Worm (Caenorhabditis elegans) whole organism, midembryonic: ENCODE measurements around the gene F28B12.1.

Source experiments
- T22C8.4 ChIP-seq: fragments of 200-800 bp; sonication (Bioruptor generic); IDR thresholded peaks from 2 replicates; pipeline ENCODE4 v1.3.6; 2022; ENCODE audit warnings: missing genetic modification characterization, missing compliant biosample characterization
- cog-1 ChIP-seq: sonication (generic microtip); optimal IDR thresholded peaks from 2 replicates; lab custom pipeline; 2016; ENCODE audit warnings: missing genetic modification characterization, missing compliant biosample characterization
- flt-1 ChIP-seq: fragments of 200-800 bp; sonication (Bioruptor generic); IDR thresholded peaks from 2 replicates; pipeline ENCODE4 v1.3.6; 2022; ENCODE audit warnings: missing genetic modification characterization, missing compliant biosample characterization
- klf-2 ChIP-seq: fragments of 200-800 bp; sonication (Bioruptor generic); conservative IDR thresholded peaks from 2 replicates; pipeline ENCODE4 v1.3.6; 2022; ENCODE audit warnings: missing genetic modification reagents, missing genetic modification characterization, missing compliant biosample characterization
- med-1 ChIP-seq: sonication (generic microtip); optimal IDR thresholded peaks from 2 replicates; lab custom pipeline; 2017; ENCODE audit warnings: missing genetic modification characterization, mild to moderate bottlenecking, missing compliant biosample characterization, antibody characterized with exemption, missing genetic modification reagents; ENCODE audit not compliant: insufficient read depth
- ref-1 ChIP-seq: fragments of 200-800 bp; sonication (Bioruptor generic); conservative IDR thresholded peaks from 2 replicates; pipeline ENCODE4 v1.3.6; 2022; ENCODE audit warnings: missing genetic modification reagents, missing genetic modification characterization, missing compliant biosample characterization
- tab-1 ChIP-seq: fragments of 200-800 bp; sonication (Bioruptor generic); IDR thresholded peaks from 2 replicates; pipeline ENCODE4 v1.3.6; 2022; ENCODE audit warnings: missing genetic modification characterization, missing compliant biosample characterization
- ztf-23 ChIP-seq: fragments of 200-800 bp; sonication (Bioruptor generic); IDR thresholded peaks from 2 replicates; pipeline ENCODE4 v1.3.6; 2022; ENCODE audit warnings: missing genetic modification reagents, missing genetic modification characterization, missing compliant biosample characterization
- ztf-29 ChIP-seq: fragments of 200-800 bp; sonication (Bioruptor generic); IDR thresholded peaks from 2 replicates; pipeline ENCODE4 v1.3.6; 2022; ENCODE audit warnings: missing genetic modification reagents, missing genetic modification characterization, missing compliant biosample characterization

The F28B12.1 gene

DNA sequence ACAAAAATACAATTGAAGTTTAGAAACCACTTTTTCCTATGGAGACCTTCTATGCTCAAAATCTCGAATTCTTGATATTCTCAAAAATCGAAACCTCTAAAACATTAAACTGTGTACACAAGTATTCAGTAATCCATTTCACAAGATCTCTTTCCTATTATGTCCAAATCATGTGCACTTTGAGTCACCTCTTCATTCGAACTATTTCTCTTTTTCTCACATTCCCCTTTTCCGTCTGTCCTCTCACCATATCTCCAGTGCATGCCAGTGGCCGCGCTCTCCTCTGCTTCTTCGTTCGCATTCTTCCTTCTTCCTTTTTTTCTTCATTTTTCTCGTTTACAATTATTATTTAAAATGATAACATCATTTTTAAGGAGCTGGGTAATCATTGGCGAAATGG lies at the start of gene F28B12.1:
TSS of gene F28B12.1 (plus strand) at position 335 of the 400 bp plus-strand sequence.
- TF ChIP-seq ztf-23 (GFP tag; lab: Robert Waterston, UW) (0 out of 2 replicates have a peak, but pooled peaks have one; percentile 29), flt-1 (GFP tag; lab: Robert Waterston, UW) (no peak)

DNA sequence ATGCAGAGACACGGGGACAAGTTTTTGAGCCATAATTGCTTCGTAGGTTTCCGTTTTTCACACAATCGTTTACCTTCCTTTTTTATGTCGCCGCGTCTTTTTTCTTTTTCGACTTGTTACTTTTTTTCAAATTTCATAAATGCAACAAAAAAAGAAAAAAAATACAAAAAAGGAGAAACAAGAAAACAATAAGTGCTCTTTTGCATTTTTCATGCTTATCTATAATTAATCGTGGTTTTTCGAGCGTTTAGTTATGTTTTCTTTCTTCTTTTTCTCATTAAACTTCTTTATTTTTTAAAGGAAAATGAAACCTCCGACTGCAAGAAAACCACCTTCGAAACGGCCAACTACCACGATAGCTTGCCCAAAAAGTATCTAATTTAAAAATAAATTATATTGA lies 46.9 kb upstream of the F28B12.1 start, which contains the start of gene F59G1.4:
TSS of gene F59G1.4 (plus strand) at position 301 of the 400 bp plus-strand sequence.
- TF ChIP-seq ztf-23 (GFP tag; lab: Robert Waterston, UW) (no peak), flt-1 (GFP tag; lab: Robert Waterston, UW) (no peak), klf-2 (GFP tag; lab: Robert Waterston, UW) (no peak), ref-1 (GFP tag; lab: Robert Waterston, UW) (no peak), T22C8.4 (GFP tag; lab: Robert Waterston, UW) (no peak), ztf-29 (GFP tag; lab: Robert Waterston, UW) (no peak), med-1 (GFP tag; lab: Kevin White, UChicago) (no peak), cog-1 (no peak), tab-1 (GFP tag; lab: Robert Waterston, UW) (no peak)

DNA sequence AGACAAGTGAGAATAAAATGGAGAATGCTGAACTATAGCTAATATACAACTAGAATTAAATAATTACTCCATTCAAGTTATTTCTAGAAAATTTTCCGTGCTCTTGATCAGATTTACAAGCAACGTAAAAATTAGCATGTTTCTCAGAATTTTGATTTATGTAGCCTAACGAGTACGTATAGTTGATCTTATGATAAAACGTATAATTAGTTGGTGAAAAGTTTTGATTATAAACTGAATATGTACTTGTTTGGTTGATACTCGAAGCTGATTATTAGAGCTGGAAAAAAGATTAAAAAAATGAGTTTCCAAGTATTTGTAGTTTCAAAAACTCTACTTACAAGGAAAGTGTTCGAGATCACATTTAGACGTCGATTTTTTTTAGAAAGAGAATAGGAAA lies 46.2 kb upstream of the F28B12.1 start:
- no peak for TF ChIP-seq ref-1 (GFP tag; lab: Robert Waterston, UW)
- no peak for TF ChIP-seq med-1 (GFP tag; lab: Kevin White, UChicago)

DNA sequence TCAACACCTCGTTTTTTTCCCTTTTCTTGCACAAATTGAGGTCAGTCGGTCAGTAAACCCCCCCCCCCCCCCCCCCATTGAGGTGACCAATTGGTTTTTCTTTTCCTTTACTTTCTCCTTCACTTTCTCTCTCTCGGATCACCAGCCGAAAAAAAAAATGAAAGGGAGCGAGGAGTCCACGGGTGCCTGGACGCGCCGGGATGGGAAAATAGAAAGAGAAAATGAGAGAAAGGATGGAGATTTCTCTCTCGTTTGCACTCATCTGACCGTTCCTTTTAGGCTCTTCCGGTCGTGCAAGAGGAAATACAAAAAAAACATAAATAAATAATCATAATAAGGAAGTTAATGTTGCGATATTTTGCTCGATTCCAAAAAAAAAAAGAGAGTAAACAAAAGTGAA lies 43.6 kb upstream of the F28B12.1 start:
- TF ChIP-seq ref-1 (GFP tag; lab: Robert Waterston, UW) (no peak), T22C8.4 (GFP tag; lab: Robert Waterston, UW) (no peak), med-1 (GFP tag; lab: Kevin White, UChicago) (no peak), ztf-29 (GFP tag; lab: Robert Waterston, UW) (no peak), tab-1 (GFP tag; lab: Robert Waterston, UW) (no peak), flt-1 (GFP tag; lab: Robert Waterston, UW) (no peak), klf-2 (GFP tag; lab: Robert Waterston, UW) (no peak), cog-1 (no peak), ztf-23 (GFP tag; lab: Robert Waterston, UW) (no peak)

DNA sequence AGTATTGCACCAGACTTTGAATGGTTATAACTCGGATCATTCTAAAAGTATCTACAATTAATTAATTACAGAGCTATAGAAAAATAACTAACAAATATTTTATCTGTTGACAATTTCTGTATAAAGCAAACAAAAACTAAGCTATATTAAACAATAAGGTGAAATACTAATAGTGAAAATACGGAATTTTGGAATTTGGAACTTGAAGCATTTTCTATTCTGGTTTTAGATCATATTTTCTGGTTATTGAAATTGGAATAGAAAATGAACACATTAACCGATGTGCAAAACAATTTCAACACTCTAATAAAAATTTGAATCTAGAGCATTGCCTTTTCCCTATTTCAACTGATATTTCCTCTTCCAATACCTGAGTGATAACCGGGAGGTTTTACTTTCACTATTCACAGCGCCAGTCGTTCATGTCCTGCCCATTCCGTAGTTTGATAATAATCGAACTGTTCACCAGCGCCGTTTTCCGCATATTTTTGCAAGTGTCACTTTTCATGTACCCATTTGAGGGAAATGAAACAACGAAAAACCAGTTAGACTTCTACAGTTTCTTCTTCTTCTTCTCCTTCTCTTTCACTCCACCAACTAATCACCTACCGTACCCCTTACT lies 42.8 kb upstream of the F28B12.1 start:
- TF ChIP-seq tab-1 (GFP tag; lab: Robert Waterston, UW) (no peak), klf-2 (GFP tag; lab: Robert Waterston, UW) (no peak), ref-1 (GFP tag; lab: Robert Waterston, UW) (no peak), flt-1 (GFP tag; lab: Robert Waterston, UW) (no peak)

DNA sequence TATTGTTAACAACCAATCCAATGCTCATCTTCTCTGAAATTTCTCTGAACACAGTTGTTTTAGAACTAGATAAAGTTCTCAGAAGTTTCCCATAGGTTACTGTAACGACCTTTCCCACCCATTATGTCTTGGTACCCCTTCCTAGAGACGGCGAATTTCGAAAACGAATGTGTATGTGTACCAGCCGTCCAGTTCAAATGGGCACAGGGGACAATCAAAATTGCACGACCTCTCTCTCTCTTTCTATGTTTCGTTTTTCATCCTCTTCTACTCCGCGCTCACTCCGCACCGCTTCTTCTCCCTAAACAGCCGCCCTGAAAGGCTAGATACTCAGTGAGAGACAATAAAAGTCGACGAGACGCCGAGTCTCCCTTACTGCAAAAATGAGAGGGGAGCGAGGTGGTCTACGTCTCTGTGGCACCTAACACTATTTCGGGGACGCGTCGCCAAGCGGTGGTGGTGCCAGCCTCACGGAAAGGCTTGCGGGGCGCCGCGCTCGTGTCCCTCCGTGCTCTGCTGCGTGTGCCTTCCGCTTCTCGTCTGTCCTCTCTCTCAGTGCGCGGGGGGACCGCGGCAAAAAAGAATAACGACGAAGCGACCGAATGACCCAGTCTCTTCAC lies 41.2 kb upstream of the F28B12.1 start:
- TF ChIP-seq med-1 (GFP tag; lab: Kevin White, UChicago) (no peak), klf-2 (GFP tag; lab: Robert Waterston, UW) (no peak), ztf-23 (GFP tag; lab: Robert Waterston, UW) (no peak), tab-1 (GFP tag; lab: Robert Waterston, UW) (no peak), cog-1 (no peak), T22C8.4 (GFP tag; lab: Robert Waterston, UW) (no peak), ztf-29 (GFP tag; lab: Robert Waterston, UW) (no peak), ref-1 (GFP tag; lab: Robert Waterston, UW) (no peak)

DNA sequence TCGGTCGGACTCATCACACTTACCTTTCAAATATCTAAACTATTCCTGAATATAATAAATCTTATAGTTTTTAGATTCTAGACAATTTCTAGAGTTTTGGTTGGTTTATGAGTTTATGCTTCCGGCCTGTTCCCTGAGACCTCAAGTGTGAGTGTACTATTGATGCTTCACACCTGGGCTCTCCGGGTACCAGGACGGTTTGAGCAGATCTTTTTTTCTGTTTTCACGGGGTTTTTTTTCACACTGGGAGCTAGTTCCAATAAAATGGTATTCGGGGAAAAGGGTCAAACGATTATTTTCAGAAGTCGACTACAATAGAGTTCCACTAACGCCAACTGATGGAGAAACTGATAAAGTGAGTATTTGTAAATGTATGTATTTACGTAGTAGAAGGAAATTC lies 40.6 kb upstream of the F28B12.1 start:
- TF ChIP-seq flt-1 (GFP tag; lab: Robert Waterston, UW) (no peak), ztf-29 (GFP tag; lab: Robert Waterston, UW) (no peak), cog-1 (no peak), T22C8.4 (GFP tag; lab: Robert Waterston, UW) (no peak), klf-2 (GFP tag; lab: Robert Waterston, UW) (no peak)

DNA sequence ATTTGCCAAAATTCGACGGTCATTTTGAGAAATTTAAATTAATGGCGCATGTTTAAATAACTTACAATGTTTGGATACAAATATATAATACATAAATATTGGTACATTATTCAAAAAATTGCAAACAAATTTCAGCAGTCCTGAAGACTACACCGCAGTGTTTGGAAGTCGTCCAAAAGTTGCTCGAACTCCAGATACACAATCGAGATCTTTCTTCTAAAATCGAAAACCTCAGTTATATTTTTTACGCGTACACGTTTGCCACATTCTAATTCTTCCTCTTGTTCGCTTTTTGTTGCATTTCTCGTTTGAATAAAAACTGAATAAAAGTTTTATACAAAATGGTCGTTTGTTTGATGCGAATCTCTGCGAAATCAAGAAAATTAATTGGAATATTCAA lies 38.5 kb upstream of the F28B12.1 start, which contains the start of gene tsp-18:
TSS of gene tsp-18 (plus strand) at position 301 of the 400 bp plus-strand sequence.
- TF ChIP-seq flt-1 (GFP tag; lab: Robert Waterston, UW), result no peak
- TF ChIP-seq med-1 (GFP tag; lab: Kevin White, UChicago), result no peak
- TF ChIP-seq cog-1, result no peak
- TF ChIP-seq ztf-29 (GFP tag; lab: Robert Waterston, UW), result no peak
- no peak for TF ChIP-seq ref-1 (GFP tag; lab: Robert Waterston, UW)
- TF ChIP-seq ztf-23 (GFP tag; lab: Robert Waterston, UW), result no peak
- TF ChIP-seq klf-2 (GFP tag; lab: Robert Waterston, UW), result no peak
- TF ChIP-seq T22C8.4 (GFP tag; lab: Robert Waterston, UW), result no peak
- no peak for TF ChIP-seq tab-1 (GFP tag; lab: Robert Waterston, UW)

DNA sequence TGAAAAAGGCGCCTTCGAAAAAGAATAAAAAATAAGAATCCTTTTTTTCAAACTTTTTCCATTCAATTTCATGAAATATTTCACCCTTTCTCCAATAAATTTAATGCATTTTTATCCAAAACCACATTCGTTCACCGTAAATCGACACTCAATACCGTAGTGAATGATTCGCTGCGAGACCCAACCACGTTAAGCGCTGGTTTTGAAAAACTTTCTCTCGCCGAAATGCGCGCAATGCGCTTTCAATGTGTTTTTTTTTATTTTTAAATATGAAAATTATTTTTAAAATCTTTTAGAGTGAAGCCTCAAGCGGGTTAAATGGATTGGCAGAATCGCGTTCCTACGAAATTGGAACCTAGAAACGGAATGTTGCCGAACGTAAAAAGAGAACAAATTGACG lies 36.5 kb upstream of the F28B12.1 start, which contains the start of gene F59G1.8:
TSS of gene F59G1.8 (plus strand) at position 293 of the 400 bp plus-strand sequence.
- TF ChIP-seq ref-1 (GFP tag; lab: Robert Waterston, UW) (no peak), flt-1 (GFP tag; lab: Robert Waterston, UW) (no peak), ztf-23 (GFP tag; lab: Robert Waterston, UW) (no peak), med-1 (GFP tag; lab: Kevin White, UChicago) (no peak), T22C8.4 (GFP tag; lab: Robert Waterston, UW) (no peak), klf-2 (GFP tag; lab: Robert Waterston, UW) (no peak)
